Fruit fly (Drosophila melanogaster): ENCODE results near the gene sit.

dm6 chr3R:22590668-22591275, 28.4 kb upstream of the sit start:
- TF ChIP-seq CTCF (optimal IDR thresholded peaks at IDR 0.05) (no peak), CG8478 (optimal IDR thresholded peaks at IDR 0.05) (no peak)

Measured in S2 (cell line).